Fruit fly (Drosophila melanogaster) whole organism, embryonic: ENCODE data around the gene mGluR.

Experiments
- Atf3 ChIP-seq: fragments of 200-800 bp; sonication (Bioruptor generic); optimal IDR thresholded peaks from 3 replicates; lab custom pipeline; 2016; ENCODE audit warnings: missing biosample characterization, missing genetic modification characterization
- BEAF-32 ChIP-seq: fragments of 200-800 bp; sonication (Bioruptor generic); optimal IDR thresholded peaks from 3 replicates; lab custom pipeline; 2017; ENCODE audit warnings: missing biosample characterization, missing genetic modification characterization, mild to moderate bottlenecking, moderate library complexity, missing genetic modification reagents
- CG11723 ChIP-seq: fragments of 200-800 bp; sonication (Bioruptor generic); optimal IDR thresholded peaks from 2 replicates; lab custom pipeline; 2017; ENCODE audit warnings: missing biosample characterization, mild to moderate bottlenecking, missing genetic modification characterization
- CG13287 ChIP-seq: fragments of 200-800 bp; sonication (Bioruptor generic); IDR thresholded peaks from 2 replicates; pipeline ENCODE4 v1.3.6; 2022; ENCODE audit warnings: missing biosample characterization, missing genetic modification characterization; ENCODE audit not compliant: partially characterized antibody
- CG13424 ChIP-seq: fragments of 200-800 bp; sonication (Bioruptor generic); optimal IDR thresholded peaks from 2 replicates; lab custom pipeline; 2019; ENCODE audit warnings: missing biosample characterization, mild to moderate bottlenecking, missing genetic modification characterization, moderate library complexity
- CG14710 ChIP-seq: fragments of 200-800 bp; sonication (Bioruptor generic); optimal IDR thresholded peaks from 3 replicates; lab custom pipeline; 2019; ENCODE audit warnings: missing biosample characterization, mild to moderate bottlenecking, missing genetic modification characterization, moderate library complexity
- CG1647 ChIP-seq: fragments of 200-800 bp; sonication (Bioruptor generic); optimal IDR thresholded peaks from 3 replicates; lab custom pipeline; 2016; ENCODE audit warnings: missing biosample characterization, missing genetic modification characterization
- CG17802 ChIP-seq: fragments of 200-800 bp; sonication (Bioruptor generic); optimal IDR thresholded peaks from 2 replicates; lab custom pipeline; 2018; ENCODE audit warnings: missing biosample characterization, mild to moderate bottlenecking, missing genetic modification characterization, moderate library complexity
- CG1832 ChIP-seq: fragments of 200-800 bp; sonication (Bioruptor generic); optimal IDR thresholded peaks from 2 replicates; lab custom pipeline; 2017; ENCODE audit warnings: missing biosample characterization, mild to moderate bottlenecking, missing genetic modification characterization, inconsistent platforms
- CG2116 ChIP-seq: fragments of 200-800 bp; sonication (Bioruptor generic); optimal IDR thresholded peaks from 3 replicates; lab custom pipeline; 2018; ENCODE audit warnings: missing biosample characterization, mild to moderate bottlenecking, missing genetic modification characterization
- CG33213 ChIP-seq: fragments of 200-800 bp; sonication (Bioruptor generic); optimal IDR thresholded peaks from 3 replicates; lab custom pipeline; 2016; ENCODE audit warnings: missing biosample characterization, missing genetic modification characterization
- CG3847 ChIP-seq: fragments of 200-800 bp; sonication (Bioruptor generic); IDR thresholded peaks from 2 replicates; pipeline ENCODE4 v1.3.6; 2022; ENCODE audit warnings: missing biosample characterization, missing genetic modification characterization
- CG42726 ChIP-seq: fragments of 200-800 bp; sonication (Bioruptor generic); IDR thresholded peaks from 2 replicates; pipeline ENCODE4 v1.3.6; 2022; ENCODE audit warnings: missing biosample characterization, missing genetic modification characterization; ENCODE audit not compliant: partially characterized antibody
- CG6689 ChIP-seq: fragments of 200-800 bp; sonication (Bioruptor generic); IDR thresholded peaks from 2 replicates; pipeline ENCODE4 v1.3.6; 2022; ENCODE audit warnings: missing biosample characterization, missing genetic modification characterization
- CG6765 ChIP-seq: fragments of 200-800 bp; sonication (Bioruptor generic); optimal IDR thresholded peaks from 3 replicates; lab custom pipeline; 2017; ENCODE audit warnings: missing biosample characterization, mild to moderate bottlenecking, missing genetic modification characterization
- CG6791 ChIP-seq: fragments of 200-800 bp; sonication (Bioruptor generic); IDR thresholded peaks from 3 replicates; pipeline ENCODE4 v1.3.6; 2022; ENCODE audit warnings: missing biosample characterization, missing genetic modification characterization; ENCODE audit not compliant: partially characterized antibody
- CG6854 ChIP-seq: fragments of 200-800 bp; sonication (Bioruptor generic); optimal IDR thresholded peaks from 3 replicates; lab custom pipeline; 2017; ENCODE audit warnings: missing biosample characterization, mild to moderate bottlenecking, missing genetic modification characterization
- CG9215 ChIP-seq: fragments of 200-800 bp; sonication (Bioruptor generic); IDR thresholded peaks from 2 replicates; pipeline ENCODE4 v1.3.6; 2022; ENCODE audit warnings: missing biosample characterization, missing genetic modification characterization
- D19A ChIP-seq: fragments of 200-800 bp; optimal IDR thresholded peaks from 3 replicates; lab custom pipeline; 2019; ENCODE audit warnings: missing biosample characterization, mild to moderate bottlenecking, missing genetic modification characterization, moderate library complexity
- Dad ChIP-seq: fragments of 200-800 bp; sonication (Bioruptor generic); optimal IDR thresholded peaks from 3 replicates; lab custom pipeline; 2016; ENCODE audit warnings: missing biosample characterization, missing genetic modification characterization
- Dfd ChIP-seq, 2 experiments: fragments of >200 bp; optimal IDR thresholded peaks; 2 replicates each; lab custom pipeline; 2017; ENCODE audit warnings: missing biosample characterization in 2 of 2, missing genetic modification characterization in 2 of 2
- Dll ChIP-seq: fragments of 200-800 bp; sonication (Bioruptor generic); IDR thresholded peaks from 4 replicates; pipeline ENCODE4 v1.3.6; 2022; ENCODE audit warnings: missing biosample characterization, missing genetic modification characterization; ENCODE audit not compliant: partially characterized antibody
- Fer3 ChIP-seq: fragments of 200-800 bp; sonication (Bioruptor generic); optimal IDR thresholded peaks from 2 replicates; lab custom pipeline; 2018; ENCODE audit warnings: missing biosample characterization, mild to moderate bottlenecking, missing genetic modification characterization, moderate library complexity
- H2.0 ChIP-seq: fragments of 200-800 bp; sonication (Bioruptor generic); IDR thresholded peaks from 2 replicates; pipeline ENCODE4 v1.3.6; 2022; ENCODE audit warnings: missing biosample characterization, missing genetic modification characterization
- HLH54F ChIP-seq: fragments of 200-800 bp; sonication (Bioruptor generic); optimal IDR thresholded peaks from 3 replicates; lab custom pipeline; 2016; ENCODE audit warnings: missing biosample characterization, missing genetic modification characterization
- Hr78 ChIP-seq, 2 experiments: fragments of 200-800 bp in 1 of 2; fragments of >200 bp in 1 of 2; sonication (Bioruptor generic) in 1 of 2; optimal IDR thresholded peaks; 2 replicates each; lab custom pipeline; 2017 to 2019; ENCODE audit warnings: missing biosample characterization in 2 of 2, missing genetic modification characterization in 2 of 2, mild to moderate bottlenecking in 1 of 2, moderate library complexity in 1 of 2
- Lhr ChIP-seq: fragments of 200-800 bp; sonication (Bioruptor generic); optimal IDR thresholded peaks from 3 replicates; lab custom pipeline; 2017; ENCODE audit warnings: mild to moderate bottlenecking, missing biosample characterization, missing genetic modification reagents, missing genetic modification characterization
- Nf-YB ChIP-seq: fragments of 200-800 bp; sonication (Bioruptor generic); optimal IDR thresholded peaks from 3 replicates; lab custom pipeline; 2019; ENCODE audit warnings: missing biosample characterization, mild to moderate bottlenecking, missing genetic modification characterization, moderate library complexity
- NfI ChIP-seq: fragments of 200-800 bp; sonication (Bioruptor generic); optimal IDR thresholded peaks from 3 replicates; lab custom pipeline; 2018; ENCODE audit warnings: missing biosample characterization, mild to moderate bottlenecking, missing genetic modification characterization, moderate library complexity
- Sry-β ChIP-seq: fragments of 200-800 bp; sonication (Bioruptor generic); optimal IDR thresholded peaks from 2 replicates; lab custom pipeline; 2018; ENCODE audit warnings: missing biosample characterization, mild to moderate bottlenecking, missing genetic modification characterization, moderate library complexity
- Tbp ChIP-seq: fragments of >200 bp; optimal IDR thresholded peaks from 2 replicates; lab custom pipeline; 2018; ENCODE audit warnings: missing biosample characterization, missing genetic modification characterization
- Xrp1 ChIP-seq: fragments of 200-800 bp; sonication (Bioruptor generic); IDR thresholded peaks from 2 replicates; pipeline ENCODE4 v1.3.6; 2022; ENCODE audit warnings: missing biosample characterization, missing genetic modification characterization
- az2 ChIP-seq: fragments of 200-800 bp; sonication (Bioruptor generic); optimal IDR thresholded peaks from 3 replicates; lab custom pipeline; 2016; ENCODE audit warnings: missing biosample characterization, missing genetic modification characterization
- ewg ChIP-seq: fragments of 200-800 bp; sonication (Bioruptor generic); optimal IDR thresholded peaks from 3 replicates; lab custom pipeline; 2017; ENCODE audit warnings: mild to moderate bottlenecking, missing biosample characterization, missing genetic modification reagents, missing genetic modification characterization
- gt ChIP-seq: fragments of 200-800 bp; sonication (Bioruptor generic); IDR thresholded peaks from 2 replicates; pipeline ENCODE4 v1.3.6; 2022; ENCODE audit warnings: missing biosample characterization, missing genetic modification characterization
- jing ChIP-seq: fragments of 200-800 bp; sonication (Bioruptor generic); optimal IDR thresholded peaks from 2 replicates; lab custom pipeline; 2018; ENCODE audit warnings: missing biosample characterization, mild to moderate bottlenecking, missing genetic modification characterization
- onecut ChIP-seq: fragments of 200-800 bp; sonication (Bioruptor generic); IDR thresholded peaks from 2 replicates; pipeline ENCODE4 v1.3.6; 2022; ENCODE audit warnings: missing biosample characterization, missing genetic modification characterization
- pzg ChIP-seq: fragments of 200-800 bp; sonication (Bioruptor generic); optimal IDR thresholded peaks from 3 replicates; lab custom pipeline; 2018; ENCODE audit warnings: missing biosample characterization, mild to moderate bottlenecking, missing genetic modification characterization, moderate library complexity
- run ChIP-seq: fragments of 200-800 bp; sonication (Bioruptor generic); optimal IDR thresholded peaks from 3 replicates; lab custom pipeline; 2018; ENCODE audit warnings: missing biosample characterization, mild to moderate bottlenecking, missing genetic modification characterization
- sc ChIP-seq, 3 experiments: fragments of >200 bp in 2 of 3; fragments of 200-800 bp in 1 of 3; sonication (Bioruptor generic) in 1 of 3; optimal IDR thresholded peaks; 2 replicates in 2 of 3; 3 replicates in 1 of 3; lab custom pipeline; 2017; ENCODE audit warnings: mild to moderate bottlenecking in 1 of 3, missing biosample characterization in 1 of 3, missing genetic modification characterization in 1 of 3, missing genetic modification reagents in 1 of 3
- stwl ChIP-seq: fragments of 200-800 bp; sonication (Bioruptor generic); optimal IDR thresholded peaks from 3 replicates; lab custom pipeline; 2018; ENCODE audit warnings: missing biosample characterization, mild to moderate bottlenecking, missing genetic modification characterization, moderate library complexity
- tio ChIP-seq: fragments of 200-800 bp; sonication (Bioruptor generic); optimal IDR thresholded peaks from 2 replicates; lab custom pipeline; 2017; ENCODE audit warnings: missing biosample characterization, missing genetic modification characterization, inconsistent platforms
- unc-4 ChIP-seq: fragments of 200-800 bp; sonication (Bioruptor generic); IDR thresholded peaks from 2 replicates; pipeline ENCODE4 v1.3.6; 2022; ENCODE audit warnings: missing biosample characterization, missing genetic modification characterization; ENCODE audit not compliant: partially characterized antibody
- wek ChIP-seq: fragments of 200-800 bp; sonication (Bioruptor generic); optimal IDR thresholded peaks from 3 replicates; lab custom pipeline; 2018; ENCODE audit warnings: missing biosample characterization, mild to moderate bottlenecking, missing genetic modification characterization, moderate library complexity

Gene mGluR

dm6 chr4:959110-959920, 22.7 kb downstream of the mGluR start (continued):
- TF ChIP-seq CG42726 (GFP tag; lab: Robert Waterston, UW) (no peak), CG6689 (GFP tag; lab: Robert Waterston, UW) (no peak), Nf-YB (no peak), NfI (GFP tag; lab: Kevin White, UChicago) (no peak), onecut (no peak), jing (no peak), CG17802 (peak; percentile 99), sc (optimal IDR thresholded peaks at IDR 0.05; lab: Kevin White, UChicago) (no peak), sc (GFP tag; optimal IDR thresholded peaks at IDR 0.05; lab: Kevin White, UChicago) (no peak), CG1647 (GFP tag; lab: Kevin White, UChicago) (no peak), CG13287 (GFP tag; lab: Robert Waterston, UW) (peak; percentile 14; the same call in 1 of the 2 replicates), Xrp1 (no peak; the same call in 1 of the 2 replicates), Atf3 (no peak), CG1832 (GFP tag; lab: Kevin White, UChicago) (no peak), stwl (tag; lab: Kevin White, UChicago) (no peak), ewg (GFP tag; lab: Kevin White, UChicago) (no peak), CG6791 (GFP tag; lab: Robert Waterston, UW) (no peak), CG33213 (GFP tag; lab: Kevin White, UChicago) (no peak), HLH54F (no peak), Hr78 (GFP tag; optimal IDR thresholded peaks at IDR 0.05; lab: Kevin White, UChicago) (no peak), Dad (GFP tag; lab: Kevin White, UChicago) (no peak), Dfd (GFP tag; optimal IDR thresholded peaks at IDR 0.05; lab: Kevin White, UChicago) (no peak), Sry-β (GFP tag; lab: Kevin White, UChicago) (peak; percentile 2), CG11723 (GFP tag; lab: Kevin White, UChicago) (peak; percentile 88), CG2116 (peak; percentile 17), Dll (peak; percentile 47; the same call in 2 of the 4 replicates), Lhr (peak; percentile 7), run (tag; lab: Kevin White, UChicago) (no peak), unc-4 (GFP tag; lab: Robert Waterston, UW) (no peak), D19A (tag; lab: Kevin White, UChicago) (no peak), Tbp (GFP tag; lab: Kevin White, UChicago) (no peak), CG3847 (no peak), pzg (GFP tag; lab: Kevin White, UChicago) (peak; percentile 43), gt (GFP tag; lab: Robert Waterston, UW) (no peak), CG13424 (no peak), Fer3 (tag; lab: Kevin White, UChicago) (no peak), H2.0 (GFP tag; lab: Robert Waterston, UW) (no peak), CG14710 (tag; lab: Kevin White, UChicago) (no peak), CG6765 (GFP tag; lab: Kevin White, UChicago) (no peak), CG6854 (GFP tag; lab: Kevin White, UChicago) (no peak), BEAF-32 (GFP tag; lab: Kevin White, UChicago) (peak; percentile 55), wek (GFP tag; lab: Kevin White, UChicago) (peak; percentile 14), CG9215 (GFP tag; lab: Robert Waterston, UW) (no peak), az2 (GFP tag; lab: Kevin White, UChicago) (peak; percentile 65), tio (GFP tag; lab: Kevin White, UChicago) (no peak)
- TF ChIP-seq, all 482 proteins: peak for 24
